Worm (Caenorhabditis elegans): ENCODE results near the gene sdn-1.

DNA sequence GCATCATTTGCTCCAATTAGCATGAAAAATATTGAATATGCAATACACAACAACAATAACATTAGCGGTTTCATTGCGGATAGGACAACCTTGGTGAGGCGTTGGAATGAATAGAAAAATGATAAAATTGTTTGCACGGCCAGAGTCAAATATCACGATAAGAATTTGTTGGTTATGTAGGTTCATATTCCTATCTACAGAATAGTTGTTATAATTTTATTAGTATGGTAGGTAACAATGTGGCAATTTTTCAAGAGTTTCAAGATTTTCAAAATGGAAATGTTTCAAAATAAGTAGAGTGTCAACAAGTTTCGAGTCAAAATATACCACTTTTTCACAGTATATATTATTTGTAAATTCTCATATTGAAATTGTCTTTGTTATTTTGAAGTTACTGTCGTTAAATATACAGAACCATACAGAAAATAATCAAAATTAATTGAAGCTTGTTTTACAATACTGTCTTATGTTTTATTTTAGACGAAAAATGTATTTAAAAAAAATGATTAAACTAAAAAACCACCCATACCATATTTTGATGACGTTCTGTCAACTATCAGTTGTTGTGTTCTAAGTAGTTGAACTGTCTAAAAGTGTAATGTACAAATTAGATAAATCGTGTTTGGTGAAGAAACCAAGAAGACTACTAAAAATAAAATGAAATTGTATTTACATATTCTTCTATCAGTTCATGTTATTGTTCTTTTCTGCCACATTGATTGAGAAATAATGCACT lies 50.7 kb downstream of the sdn-1 start, which contains the start of the genes F59F5.3 and F59F5.4:
- TF ChIP-seq unc-62 (GFP tag; optimal IDR thresholded peaks at IDR 0.05), result no peak
- TF ChIP-seq ztf-11 (tag; optimal IDR thresholded peaks at IDR 0.05), result no peak
- no peak for TF ChIP-seq snpc-4 (tag; optimal IDR thresholded peaks at IDR 0.05)

All from whole organism, L3 larva.